Fruit fly (Drosophila melanogaster) whole organism, embryonic: ENCODE results near the gene grnd.

Source experiments
- Ada2b ChIP-seq: fragments of 200-800 bp; sonication (Bioruptor generic); IDR thresholded peaks from 2 replicates; pipeline ENCODE4 v1.3.6; 2022; ENCODE audit warnings: missing biosample characterization, missing genetic modification characterization
- Antp ChIP-seq: fragments of 200-800 bp; sonication (Bioruptor generic); optimal IDR thresholded peaks from 3 replicates; lab custom pipeline; 2016; ENCODE audit warnings: missing biosample characterization, missing genetic modification characterization
- Atf6 ChIP-seq: fragments of 200-800 bp; sonication (Bioruptor generic); IDR thresholded peaks from 2 replicates; pipeline ENCODE4 v1.3.6; 2022; ENCODE audit warnings: missing biosample characterization, missing genetic modification characterization
- Awh ChIP-seq: fragments of 200-800 bp; sonication (Bioruptor generic); IDR thresholded peaks from 2 replicates; pipeline ENCODE4, ENCODE4 v1.3.6; 2022; ENCODE audit warnings: missing biosample characterization, missing genetic modification characterization
- Bdp1 ChIP-seq: fragments of 200-800 bp; sonication (Bioruptor generic); optimal IDR thresholded peaks from 3 replicates; lab custom pipeline; 2016; ENCODE audit warnings: missing biosample characterization, missing genetic modification characterization
- C15 ChIP-seq: fragments of 200-800 bp; sonication (Bioruptor generic); IDR thresholded peaks from 3 replicates; pipeline ENCODE4 v1.3.6; 2022; ENCODE audit warnings: missing biosample characterization, missing genetic modification characterization
- CG10209 ChIP-seq: fragments of 200-800 bp; sonication (Bioruptor generic); optimal IDR thresholded peaks from 3 replicates; lab custom pipeline; 2017; ENCODE audit warnings: missing biosample characterization, mild to moderate bottlenecking, missing genetic modification characterization, missing genetic modification reagents
- CG1024 ChIP-seq: fragments of 200-800 bp; sonication (Bioruptor generic); IDR thresholded peaks from 2 replicates; pipeline ENCODE4 v1.3.6; 2022; ENCODE audit warnings: missing biosample characterization, missing genetic modification characterization
- CG10366 ChIP-seq: fragments of 200-800 bp; sonication (Bioruptor generic); IDR thresholded peaks from 2 replicates; pipeline ENCODE4 v1.3.6; 2022; ENCODE audit warnings: missing biosample characterization, missing genetic modification characterization
- CG10979 ChIP-seq: fragments of 200-800 bp; sonication (Bioruptor generic); optimal IDR thresholded peaks from 2 replicates; lab custom pipeline; 2018; ENCODE audit warnings: missing biosample characterization, mild to moderate bottlenecking, missing genetic modification characterization, moderate library complexity
- CG2120 ChIP-seq: fragments of 200-800 bp; sonication (Bioruptor generic); optimal IDR thresholded peaks from 3 replicates; lab custom pipeline; 2016; ENCODE audit warnings: missing biosample characterization, missing genetic modification characterization
- CG33213 ChIP-seq: fragments of 200-800 bp; sonication (Bioruptor generic); optimal IDR thresholded peaks from 3 replicates; lab custom pipeline; 2016; ENCODE audit warnings: missing biosample characterization, missing genetic modification characterization
- CG3407 ChIP-seq: fragments of 200-800 bp; sonication (Bioruptor generic); optimal IDR thresholded peaks from 2 replicates; lab custom pipeline; 2018; ENCODE audit warnings: missing biosample characterization, mild to moderate bottlenecking, missing genetic modification characterization
- CG5953 ChIP-seq: fragments of 200-800 bp; sonication (Bioruptor generic); IDR thresholded peaks from 2 replicates; pipeline ENCODE4 v1.3.6; 2022; ENCODE audit warnings: missing biosample characterization, missing genetic modification characterization
- CG7357 ChIP-seq: fragments of 200-800 bp; sonication (Bioruptor generic); IDR thresholded peaks from 3 replicates; pipeline ENCODE4 v1.3.6; 2022; ENCODE audit warnings: missing biosample characterization, missing genetic modification characterization
- CG9437 ChIP-seq: fragments of 200-800 bp; sonication (Bioruptor generic); optimal IDR thresholded peaks from 2 replicates; lab custom pipeline; 2018; ENCODE audit warnings: missing biosample characterization, mild to moderate bottlenecking, missing genetic modification characterization
- CTCF ChIP-seq: fragments of 200-800 bp; sonication (Bioruptor generic); optimal IDR thresholded peaks from 2 replicates; lab custom pipeline; 2017; ENCODE audit warnings: missing biosample characterization, mild to moderate bottlenecking, missing genetic modification characterization, moderate library complexity
- Camta ChIP-seq: fragments of 200-800 bp; sonication (Bioruptor generic); optimal IDR thresholded peaks from 2 replicates; lab custom pipeline; 2016; ENCODE audit warnings: missing biosample characterization, missing genetic modification characterization
- Dad ChIP-seq: fragments of 200-800 bp; sonication (Bioruptor generic); optimal IDR thresholded peaks from 3 replicates; lab custom pipeline; 2016; ENCODE audit warnings: missing biosample characterization, missing genetic modification characterization
- Drgx ChIP-seq: fragments of 200-800 bp; sonication (Bioruptor generic); IDR thresholded peaks from 2 replicates; pipeline ENCODE4 v1.3.6; 2022; ENCODE audit warnings: missing biosample characterization, missing genetic modification characterization
- Elba2 ChIP-seq: fragments of 200-800 bp; sonication (Bioruptor generic); optimal IDR thresholded peaks from 3 replicates; lab custom pipeline; 2016; ENCODE audit warnings: missing biosample characterization, missing genetic modification characterization
- Ets97D ChIP-seq: fragments of 200-800 bp; sonication (Bioruptor generic); optimal IDR thresholded peaks from 3 replicates; lab custom pipeline; 2016; ENCODE audit warnings: missing biosample characterization, missing genetic modification characterization
- HLH54F ChIP-seq: fragments of 200-800 bp; sonication (Bioruptor generic); optimal IDR thresholded peaks from 3 replicates; lab custom pipeline; 2016; ENCODE audit warnings: missing biosample characterization, missing genetic modification characterization
- Hmx ChIP-seq: fragments of 200-800 bp; sonication (Bioruptor generic); optimal IDR thresholded peaks from 2 replicates; lab custom pipeline; 2016; ENCODE audit warnings: missing biosample characterization, missing genetic modification characterization
- Hr3 ChIP-seq: fragments of 200-800 bp; sonication (Bioruptor generic); optimal IDR thresholded peaks from 3 replicates; lab custom pipeline; 2016; ENCODE audit warnings: missing biosample characterization, missing genetic modification characterization
- Lhr ChIP-seq: fragments of 200-800 bp; sonication (Bioruptor generic); optimal IDR thresholded peaks from 3 replicates; lab custom pipeline; 2017; ENCODE audit warnings: mild to moderate bottlenecking, missing biosample characterization, missing genetic modification reagents, missing genetic modification characterization
- Ptx1 ChIP-seq: fragments of 200-800 bp; sonication (Bioruptor generic); IDR thresholded peaks from 2 replicates; pipeline ENCODE4 v1.3.6; 2022; ENCODE audit warnings: missing biosample characterization, missing genetic modification characterization
- Sin3A ChIP-seq: fragments of >200 bp; optimal IDR thresholded peaks from 2 replicates; lab custom pipeline; 2018
- Sry-β ChIP-seq: fragments of 200-800 bp; sonication (Bioruptor generic); optimal IDR thresholded peaks from 2 replicates; lab custom pipeline; 2018; ENCODE audit warnings: missing biosample characterization, mild to moderate bottlenecking, missing genetic modification characterization, moderate library complexity
- Sry-δ ChIP-seq: fragments of 200-800 bp; sonication (Bioruptor generic); optimal IDR thresholded peaks from 2 replicates; lab custom pipeline; 2016; ENCODE audit warnings: missing biosample characterization, missing genetic modification characterization
- amos ChIP-seq: fragments of 200-800 bp; sonication (Bioruptor generic); IDR thresholded peaks from 2 replicates; pipeline ENCODE4 v1.3.6; 2022; ENCODE audit warnings: missing biosample characterization, missing genetic modification characterization; ENCODE audit not compliant: partially characterized antibody
- ap ChIP-seq: fragments of 200-800 bp; sonication (Bioruptor generic); IDR thresholded peaks from 2 replicates; pipeline ENCODE4 v1.3.6; 2022; ENCODE audit warnings: missing biosample characterization, missing genetic modification characterization
- bab2 ChIP-seq: fragments of 200-800 bp; sonication (Bioruptor generic); optimal IDR thresholded peaks from 2 replicates; lab custom pipeline; 2016; ENCODE audit warnings: missing biosample characterization, missing genetic modification characterization
- cato ChIP-seq: fragments of 200-800 bp; sonication (Bioruptor generic); optimal IDR thresholded peaks from 2 replicates; lab custom pipeline; 2016; ENCODE audit warnings: missing biosample characterization, missing genetic modification characterization, borderline replicate concordance
- crc ChIP-seq: fragments of 200-800 bp; sonication (Bioruptor generic); optimal IDR thresholded peaks from 2 replicates; lab custom pipeline; 2016; ENCODE audit warnings: missing biosample characterization, missing genetic modification characterization
- esg ChIP-seq: fragments of 200-800 bp; sonication (Bioruptor generic); conservative IDR thresholded peaks from 2 replicates; pipeline ENCODE4 v1.3.6; 2022; ENCODE audit warnings: missing biosample characterization, missing genetic modification characterization
- exex ChIP-seq: fragments of 200-800 bp; sonication (Bioruptor generic); optimal IDR thresholded peaks from 4 replicates; lab custom pipeline; 2018; ENCODE audit warnings: missing biosample characterization, mild to moderate bottlenecking, missing genetic modification characterization, moderate library complexity
- fd96Cb ChIP-seq: fragments of 200-800 bp; sonication (Bioruptor generic); optimal IDR thresholded peaks from 2 replicates; lab custom pipeline; 2018; ENCODE audit warnings: missing biosample characterization, mild to moderate bottlenecking, missing genetic modification characterization, moderate library complexity
- ftz-f1 ChIP-seq: fragments of 200-800 bp; sonication (Bioruptor generic); optimal IDR thresholded peaks from 2 replicates; lab custom pipeline; 2016; ENCODE audit warnings: missing biosample characterization, missing genetic modification characterization
- hb ChIP-seq: fragments of 200-800 bp; sonication (Bioruptor generic); IDR thresholded peaks from 3 replicates; pipeline ENCODE4 v1.3.6; 2022; ENCODE audit warnings: missing biosample characterization, missing genetic modification characterization; ENCODE audit not compliant: partially characterized antibody
- nerfin-1 ChIP-seq: fragments of 200-800 bp; sonication (Bioruptor generic); optimal IDR thresholded peaks from 3 replicates; lab custom pipeline; 2019; ENCODE audit warnings: missing biosample characterization, mild to moderate bottlenecking, missing genetic modification characterization, moderate library complexity
- psq ChIP-seq: fragments of 200-800 bp; sonication (Bioruptor generic); optimal IDR thresholded peaks from 2 replicates; lab custom pipeline; 2017; ENCODE audit warnings: missing biosample characterization, missing genetic modification characterization
- pzg ChIP-seq: fragments of 200-800 bp; sonication (Bioruptor generic); optimal IDR thresholded peaks from 3 replicates; lab custom pipeline; 2018; ENCODE audit warnings: missing biosample characterization, mild to moderate bottlenecking, missing genetic modification characterization, moderate library complexity
- repo ChIP-seq: fragments of 200-800 bp; sonication (Bioruptor generic); optimal IDR thresholded peaks from 2 replicates; lab custom pipeline; 2016; ENCODE audit warnings: missing biosample characterization, missing genetic modification characterization
- sens ChIP-seq: fragments of 200-800 bp; sonication (Bioruptor generic); peaks from one replicate; lab custom pipeline; 2016; ENCODE audit warnings: missing biosample characterization, missing genetic modification characterization
- sens-2 ChIP-seq: fragments of 200-800 bp; sonication (Bioruptor generic); IDR thresholded peaks from 2 replicates; pipeline ENCODE4 v1.3.6; 2022; ENCODE audit warnings: missing biosample characterization, missing genetic modification characterization
- slou ChIP-seq: fragments of 200-800 bp; sonication (Bioruptor generic); optimal IDR thresholded peaks from 3 replicates; lab custom pipeline; 2016; ENCODE audit warnings: missing biosample characterization, missing genetic modification characterization
- slp2 ChIP-seq: fragments of 200-800 bp; sonication (Bioruptor generic); optimal IDR thresholded peaks from 2 replicates; lab custom pipeline; 2016; ENCODE audit warnings: missing biosample characterization, missing genetic modification characterization
- sr ChIP-seq: fragments of 200-800 bp; sonication (Bioruptor generic); IDR thresholded peaks from 3 replicates; pipeline ENCODE4 v1.3.6; 2022; ENCODE audit warnings: missing biosample characterization, missing genetic modification characterization
- tap ChIP-seq: fragments of 200-800 bp; optimal IDR thresholded peaks from 3 replicates; lab custom pipeline; 2019; ENCODE audit warnings: missing biosample characterization, mild to moderate bottlenecking, missing genetic modification characterization, moderate library complexity
- tin ChIP-seq: fragments of 200-800 bp; sonication (Bioruptor generic); optimal IDR thresholded peaks from 3 replicates; lab custom pipeline; 2016; ENCODE audit warnings: missing biosample characterization, missing genetic modification characterization
- twi ChIP-seq: fragments of 200-800 bp; optimal IDR thresholded peaks from 2 replicates; lab custom pipeline; 2019; ENCODE audit warnings: missing biosample characterization, mild to moderate bottlenecking, missing genetic modification characterization, moderate library complexity
- unpg ChIP-seq: fragments of 200-800 bp; sonication (Bioruptor generic); optimal IDR thresholded peaks from 3 replicates; lab custom pipeline; 2018; ENCODE audit warnings: missing biosample characterization, mild to moderate bottlenecking, missing genetic modification characterization, moderate library complexity

Gene grnd

dm6 chr2L:18504881-18505280 is 19.7 kb downstream of the grnd start (continued):
- TF ChIP-seq tin (GFP tag; lab: Kevin White, UChicago) (peak; percentile 2), psq (GFP tag; lab: Kevin White, UChicago) (no peak), ftz-f1 (GFP tag; lab: Kevin White, UChicago) (no peak), Lhr (peak; percentile 22), repo (no peak), CG10979 (tag; lab: Kevin White, UChicago) (peak; percentile 69), Atf6 (GFP tag; lab: Robert Waterston, UW) (peak; percentile 41; the same call in 1 of the 2 replicates), hb (no peak), Sin3A (lab: Kevin White, UChicago) (no peak), slou (GFP tag; lab: Kevin White, UChicago) (no peak), Awh (GFP tag; lab: Robert Waterston, UW) (peak; percentile 64), Ets97D (GFP tag; lab: Kevin White, UChicago) (no peak), exex (no peak), sens-2 (GFP tag; lab: Robert Waterston, UW) (0 out of 2 replicates have a peak, but pooled peaks have one; percentile 5), Antp (GFP tag; lab: Kevin White, UChicago) (no peak), Dad (GFP tag; lab: Kevin White, UChicago) (no peak), CG7357 (0 out of 3 replicates have a peak, but pooled peaks have one; percentile 27), unpg (GFP tag; lab: Kevin White, UChicago) (peak; percentile 69), Bdp1 (GFP tag; lab: Kevin White, UChicago) (no peak), C15 (no peak), CG3407 (peak; percentile 46), fd96Cb (tag; lab: Kevin White, UChicago) (peak; percentile 44), CG10366 (peak; percentile 53; the same call in 1 of the 2 replicates), bab2 (GFP tag; lab: Kevin White, UChicago) (peak; percentile 11), CG10209 (GFP tag; lab: Kevin White, UChicago) (peak; percentile 33), CG1024 (GFP tag; lab: Robert Waterston, UW) (0 out of 2 replicates have a peak, but pooled peaks have one; percentile 25), crc (GFP tag; lab: Kevin White, UChicago) (peak; percentile 1), CG33213 (GFP tag; lab: Kevin White, UChicago) (no peak), CG9437 (GFP tag; lab: Kevin White, UChicago) (no peak), Sry-δ (GFP tag; lab: Kevin White, UChicago) (no peak), sr (GFP tag; lab: Robert Waterston, UW) (no peak), cato (peak; percentile 14), CG2120 (GFP tag; lab: Kevin White, UChicago) (peak; percentile 34), Elba2 (GFP tag; lab: Kevin White, UChicago) (no peak), Drgx (peak; percentile 80), Hmx (GFP tag; lab: Kevin White, UChicago) (no peak), Camta (no peak), CG5953 (GFP tag; lab: Robert Waterston, UW) (no peak), Ptx1 (GFP tag; lab: Robert Waterston, UW) (peak; percentile 53; the same call in 1 of the 2 replicates), nerfin-1 (peak; percentile 19), twi (peak; percentile 97), Sry-β (GFP tag; lab: Kevin White, UChicago) (no peak), HLH54F (GFP tag; lab: Kevin White, UChicago) (no peak), tap (tag; lab: Kevin White, UChicago) (peak; percentile 46), pzg (GFP tag; lab: Kevin White, UChicago) (no peak), Hr3 (GFP tag; lab: Kevin White, UChicago) (peak; percentile 49), slp2 (GFP tag; lab: Kevin White, UChicago) (no peak), amos (GFP tag; lab: Robert Waterston, UW) (no peak), ap (GFP tag; lab: Robert Waterston, UW) (0 out of 2 replicates have a peak, but pooled peaks have one; percentile 29), CTCF (no peak), esg (peak; percentile 58), sens (peak; percentile 91), Ada2b (GFP tag; lab: Robert Waterston, UW) (peak; percentile 8; the same call in 1 of the 2 replicates)
